Fruit fly (Drosophila melanogaster) whole organism, adult: Measurements from ENCODE around the gene CG17672.

Experiments used
- CG12768 ChIP-seq: fragments of 200-800 bp; sonication (Bioruptor generic); optimal IDR thresholded peaks from 2 replicates; lab custom pipeline; 2017; ENCODE audit warnings: missing biosample characterization, missing genetic modification characterization, mild to moderate bottlenecking, moderate library complexity, missing genetic modification reagents
- CG33017 ChIP-seq: fragments of 200-800 bp; sonication (Bioruptor generic); optimal IDR thresholded peaks from 2 replicates; lab custom pipeline; 2018; ENCODE audit warnings: missing biosample characterization, mild to moderate bottlenecking, missing genetic modification characterization, moderate library complexity
- kay ChIP-seq: fragments of 200-800 bp; sonication (Bioruptor generic); peaks from one replicate; lab custom pipeline; 2016; ENCODE audit warnings: missing biosample characterization, missing genetic modification characterization, borderline replicate concordance

DNA sequence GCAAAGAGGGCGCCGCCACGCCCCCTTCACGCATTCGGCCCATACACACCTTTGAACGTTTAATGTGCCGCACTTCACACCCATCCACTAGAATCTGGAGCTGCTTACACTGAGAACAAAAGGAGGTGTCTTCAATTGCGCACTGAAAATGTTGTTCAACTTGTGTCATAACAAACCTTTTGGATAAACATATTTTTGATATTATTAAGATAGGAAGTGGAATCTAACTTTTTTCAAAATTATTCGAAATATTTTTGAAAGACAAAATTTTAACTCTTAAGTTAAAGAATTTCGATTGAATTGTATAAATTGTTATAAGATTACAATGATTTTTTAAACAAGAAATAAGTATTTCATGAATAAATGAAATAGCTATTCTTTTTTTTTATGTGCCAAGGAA is 39.5 kb downstream of the CG17672 start:
- TF ChIP-seq CG33017 (tag; lab: Kevin White, UChicago) (no peak), CG12768 (GFP tag; lab: Kevin White, UChicago) (no peak), kay (no peak)
